Worm (Caenorhabditis elegans) whole organism, L1 larva: ENCODE measurements around the gene C29A12.1.

Source experiments
- C16A3.4 ChIP-seq: fragments of 150-350 bp; optimal IDR thresholded peaks from 2 replicates; lab custom pipeline; 2014; ENCODE audit warnings: missing biosample characterization, missing genetic modification characterization
- F16B12.6 ChIP-seq: fragments of 150-350 bp; optimal IDR thresholded peaks from 2 replicates; lab custom pipeline; 2014; ENCODE audit warnings: missing biosample characterization, missing genetic modification characterization
- Y116A8C.19 ChIP-seq: sonication (generic microtip); optimal IDR thresholded peaks from 2 replicates; lab custom pipeline; 2016; ENCODE audit warnings: missing compliant biosample characterization, missing genetic modification characterization, borderline replicate concordance
- aly-2 ChIP-seq: fragments of 150-350 bp; optimal IDR thresholded peaks from 2 replicates; lab custom pipeline; 2014; ENCODE audit warnings: missing biosample characterization, missing genetic modification characterization
- ama-1 ChIP-seq: fragments of 150-350 bp; optimal IDR thresholded peaks from 2 replicates; lab custom pipeline; 2014
- blmp-1 ChIP-seq: fragments of 150-350 bp; optimal IDR thresholded peaks from 2 replicates; lab custom pipeline; 2014; ENCODE audit warnings: missing biosample characterization, missing genetic modification characterization
- ceh-8 ChIP-seq: fragments of 200-800 bp; sonication (Bioruptor generic); optimal IDR thresholded peaks from 2 replicates; lab custom pipeline; 2018; ENCODE audit warnings: mild to moderate bottlenecking, missing genetic modification characterization, moderate library complexity, missing compliant biosample characterization
- ceh-90 ChIP-seq: sonication (generic microtip); optimal IDR thresholded peaks from 2 replicates; lab custom pipeline; 2016; ENCODE audit warnings: missing genetic modification characterization, missing compliant biosample characterization
- elt-2 ChIP-seq: sonication (generic microtip); optimal IDR thresholded peaks from 2 replicates; lab custom pipeline; 2016; ENCODE audit warnings: missing genetic modification characterization, mild to moderate bottlenecking, inconsistent platforms, missing compliant biosample characterization, missing genetic modification reagents
- ets-5 ChIP-seq: fragments of 200-800 bp; sonication (Bioruptor generic); IDR thresholded peaks from 2 replicates; pipeline ENCODE4 v1.3.6; 2022; ENCODE audit warnings: missing genetic modification characterization, missing compliant biosample characterization
- fkh-10 ChIP-seq: sonication (generic microtip); optimal IDR thresholded peaks from 2 replicates; lab custom pipeline; 2017; ENCODE audit warnings: missing biosample characterization, missing genetic modification reagents, missing genetic modification characterization
- fkh-4 ChIP-seq: sonication (generic microtip); optimal IDR thresholded peaks from 2 replicates; lab custom pipeline; 2016; ENCODE audit warnings: missing compliant biosample characterization, missing genetic modification characterization, borderline replicate concordance
- fos-1 ChIP-seq: fragments of 150-350 bp; optimal IDR thresholded peaks from 2 replicates; lab custom pipeline; 2014; ENCODE audit warnings: missing biosample characterization, missing genetic modification characterization
- grh-1 ChIP-seq: fragments of 200-800 bp; sonication (Bioruptor generic); IDR thresholded peaks from 2 replicates; pipeline ENCODE4 v1.3.6; 2022; ENCODE audit warnings: missing genetic modification reagents, missing genetic modification characterization, missing compliant biosample characterization
- isw-1 ChIP-seq: fragments of 200-800 bp; sonication (Bioruptor generic); IDR thresholded peaks from 2 replicates; pipeline ENCODE4 v1.3.6; 2022; ENCODE audit warnings: missing genetic modification characterization, missing compliant biosample characterization
- lin-14 ChIP-seq: fragments of 200-800 bp; sonication (Bioruptor generic); optimal IDR thresholded peaks from 2 replicates; lab custom pipeline; 2018; ENCODE audit warnings: mild to moderate bottlenecking, missing genetic modification characterization, moderate library complexity, missing compliant biosample characterization
- lsy-2 ChIP-seq, 2 experiments: fragments of 150-350 bp; optimal IDR thresholded peaks; 2 replicates each; lab custom pipeline; 2014; ENCODE audit warnings: missing biosample characterization in 2 of 2, missing genetic modification characterization in 2 of 2
- mdl-1 ChIP-seq, 2 experiments: fragments of 150-350 bp; optimal IDR thresholded peaks; 2 replicates each; lab custom pipeline; 2014 to 2017; ENCODE audit warnings: missing biosample characterization in 2 of 2, missing genetic modification characterization in 2 of 2, inconsistent platforms in 1 of 2
- mef-2 ChIP-seq: fragments of 150-350 bp; optimal IDR thresholded peaks from 2 replicates; lab custom pipeline; 2014; ENCODE audit warnings: missing biosample characterization, missing genetic modification characterization
- mep-1 ChIP-seq: fragments of 150-350 bp; optimal IDR thresholded peaks from 2 replicates; lab custom pipeline; 2014; ENCODE audit warnings: missing biosample characterization, missing genetic modification characterization
- nhr-20 ChIP-seq: sonication (generic microtip); optimal IDR thresholded peaks from 2 replicates; lab custom pipeline; 2016; ENCODE audit warnings: mild to moderate bottlenecking, missing genetic modification characterization, missing compliant biosample characterization
- nhr-90 ChIP-seq: sonication (generic microtip); optimal IDR thresholded peaks from 2 replicates; lab custom pipeline; 2016; ENCODE audit warnings: mild to moderate bottlenecking, missing genetic modification characterization, missing compliant biosample characterization; ENCODE audit not compliant: poor library complexity
- pag-3 ChIP-seq: sonication (generic microtip); optimal IDR thresholded peaks from 2 replicates; lab custom pipeline; 2017; ENCODE audit warnings: missing genetic modification characterization, mild to moderate bottlenecking, missing compliant biosample characterization, antibody characterized with exemption, borderline replicate concordance; ENCODE audit not compliant: insufficient read depth
- pax-3 ChIP-seq: fragments of 200-800 bp; sonication (Bioruptor generic); optimal IDR thresholded peaks from 2 replicates; lab custom pipeline; 2018; ENCODE audit warnings: mild to moderate bottlenecking, missing genetic modification characterization, moderate library complexity, missing compliant biosample characterization
- pqm-1 ChIP-seq: sonication (generic microtip); optimal IDR thresholded peaks from 3 replicates; lab custom pipeline; 2017; ENCODE audit warnings: missing biosample characterization, missing genetic modification characterization
- tbx-2 ChIP-seq: sonication (generic microtip); optimal IDR thresholded peaks from 2 replicates; lab custom pipeline; 2016; ENCODE audit warnings: missing genetic modification characterization, missing compliant biosample characterization
- tlp-1 ChIP-seq: fragments of 150-350 bp; optimal IDR thresholded peaks from 2 replicates; lab custom pipeline; 2014; ENCODE audit warnings: missing biosample characterization, missing genetic modification characterization
- zip-4 ChIP-seq: fragments of 200-800 bp; sonication (Bioruptor generic); optimal IDR thresholded peaks from 2 replicates; lab custom pipeline; 2018; ENCODE audit warnings: mild to moderate bottlenecking, missing genetic modification characterization, moderate library complexity, missing compliant biosample characterization

The C29A12.1 gene

DNA sequence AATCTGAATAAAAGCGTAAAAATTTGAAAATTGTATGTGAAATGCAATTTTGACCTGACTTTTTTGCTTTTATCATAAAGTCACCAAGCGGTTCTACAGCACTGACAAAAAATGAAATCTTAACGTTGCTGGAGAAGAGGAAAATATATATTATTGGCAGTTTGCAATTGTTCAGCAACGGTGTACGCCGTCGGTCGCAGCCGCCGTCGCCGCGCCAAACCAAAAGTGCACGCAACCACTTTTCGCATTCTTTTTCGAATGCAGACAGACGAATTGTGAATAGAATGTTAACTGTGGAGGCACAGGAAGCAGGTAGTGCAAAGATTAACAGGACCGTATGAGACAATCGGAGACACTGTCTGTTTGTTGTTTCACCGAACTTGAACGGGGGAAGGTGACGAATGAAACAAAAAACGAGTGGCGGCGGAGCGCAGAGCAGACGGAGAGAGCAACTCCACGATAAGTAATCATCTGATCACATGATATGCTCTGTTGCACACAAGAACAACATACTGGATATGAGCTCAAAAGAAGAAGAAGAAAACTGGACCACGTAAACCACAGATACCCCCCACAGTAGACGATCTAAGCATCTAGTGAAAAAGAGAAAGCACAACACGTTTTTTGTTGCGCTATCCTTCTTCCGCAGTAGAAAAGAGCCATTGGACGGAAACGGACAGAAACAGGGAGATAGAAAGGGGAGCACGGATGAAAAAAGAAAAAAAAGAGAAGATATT lies 43.8 kb upstream of the C29A12.1 start (continued):
- TF ChIP-seq elt-2 (tag; lab: Kevin White, UChicago), result no peak
- TF ChIP-seq blmp-1 (tag; lab: Kevin White, UChicago), result peak; percentile 29
- TF ChIP-seq zip-4, result no peak
- TF ChIP-seq fkh-4 (tag; lab: Kevin White, UChicago), result no peak
- peak; percentile 46 for TF ChIP-seq tbx-2
- TF ChIP-seq Y116A8C.19 (tag; lab: Kevin White, UChicago), result no peak
- no peak for TF ChIP-seq fos-1 (tag; lab: Kevin White, UChicago)

- TF ChIP-seq C16A3.4 (no peak), elt-2 (tag; lab: Kevin White, UChicago) (peak; percentile 63), nhr-20 (tag; lab: Kevin White, UChicago) (peak; percentile 24), lin-14 (GFP tag; lab: Kevin White, UChicago) (peak; percentile 6), pqm-1 (tag; lab: Kevin White, UChicago) (peak; percentile 10), aly-2 (tag; lab: Kevin White, UChicago) (no peak)
Observed at ce11 chrV:10855363-10855762, 42.1 kb upstream of the C29A12.1 start.

DNA sequence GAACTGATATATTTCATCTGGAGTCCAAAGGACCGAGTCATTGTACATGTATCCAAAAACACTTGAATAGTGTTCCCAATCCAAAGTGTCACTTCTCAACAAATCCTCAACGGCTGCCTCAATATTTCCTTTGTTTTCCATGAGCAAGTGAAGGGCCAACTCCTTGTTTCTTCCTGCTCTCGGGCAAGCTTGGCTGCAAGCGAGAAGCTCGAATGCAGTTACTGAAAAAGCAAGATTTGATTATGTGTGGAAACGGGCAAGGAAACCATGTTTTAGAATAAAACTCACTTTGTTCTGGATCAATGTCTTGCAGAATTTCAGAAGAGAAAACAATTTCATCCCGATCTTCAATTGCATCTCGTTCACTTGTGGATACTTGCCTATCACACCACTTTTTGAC lies 40.9 kb upstream of the C29A12.1 start:
- TF ChIP-seq mdl-1 (tag; optimal IDR thresholded peaks at IDR 0.05; lab: Kevin White, UChicago) (no peak), lsy-2 (tag; optimal IDR thresholded peaks at IDR 0.05; lab: Kevin White, UChicago) (no peak), lin-14 (GFP tag; lab: Kevin White, UChicago) (peak; percentile 12), tlp-1 (tag; lab: Kevin White, UChicago) (no peak), ceh-90 (tag; lab: Kevin White, UChicago) (no peak), Y116A8C.19 (tag; lab: Kevin White, UChicago) (no peak), fkh-10 (GFP tag; lab: Kevin White, UChicago) (peak; percentile 52), isw-1 (no peak)

ce11 chrV:10846893-10847292 lies 33.6 kb upstream of the C29A12.1 start, which contains the start of gene C29A12.6:
Gene C29A12.6 (plus strand): TSS chrV:10847193.
- TF ChIP-seq ama-1 (lab: Kevin White, UChicago), result no peak

DNA sequence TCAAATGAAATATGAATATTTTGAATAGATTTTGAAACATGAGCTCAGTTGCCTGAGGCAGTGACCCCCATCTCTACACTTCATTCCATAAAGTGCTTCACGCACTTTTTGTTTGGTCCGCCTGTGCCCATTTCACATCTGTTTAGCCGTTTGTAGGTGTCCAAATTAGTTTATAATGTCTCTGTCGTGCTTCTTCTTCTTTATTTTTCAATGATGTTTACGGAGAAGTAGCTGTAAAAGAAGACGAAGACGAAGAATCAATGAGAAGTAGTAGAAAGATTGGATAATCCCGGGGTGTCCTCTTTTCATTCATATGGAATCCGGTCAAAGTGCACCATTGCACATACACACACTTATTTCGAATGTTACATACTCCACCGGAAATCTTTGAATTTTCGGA lies 26.1 kb upstream of the C29A12.1 start:
- TF ChIP-seq F16B12.6 (tag; lab: Kevin White, UChicago) (no peak), lin-14 (GFP tag; lab: Kevin White, UChicago) (peak; percentile 8), pax-3 (tag; lab: Kevin White, UChicago) (no peak), nhr-90 (no peak), mep-1 (tag; lab: Kevin White, UChicago) (no peak), grh-1 (GFP tag; lab: Robert Waterston, UW) (no peak)
- TF ChIP-seq, all 84 proteins: peak for 1

DNA sequence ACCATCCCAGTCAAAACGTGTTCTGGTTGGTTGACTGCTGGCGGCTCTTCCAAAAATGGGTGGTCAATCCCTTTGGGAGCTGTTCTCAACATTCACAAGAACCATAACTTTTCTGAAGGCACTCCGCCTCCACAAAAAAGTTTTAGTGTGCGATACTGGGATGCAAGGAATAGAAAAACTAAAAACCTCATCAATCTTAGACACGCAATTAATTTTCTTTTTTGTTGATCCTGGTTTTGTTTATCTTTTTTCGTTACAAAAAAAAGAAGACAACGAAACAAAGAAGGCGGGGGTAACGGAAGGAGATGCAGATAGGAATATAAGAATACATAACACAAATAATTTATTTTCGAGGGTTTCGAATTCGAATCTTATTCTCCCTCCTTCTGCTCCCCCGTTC lies 24.9 kb upstream of the C29A12.1 start:
- TF ChIP-seq lin-14 (GFP tag; lab: Kevin White, UChicago), result peak; percentile 27
- no peak for TF ChIP-seq ets-5 (GFP tag; lab: Robert Waterston, UW)

DNA sequence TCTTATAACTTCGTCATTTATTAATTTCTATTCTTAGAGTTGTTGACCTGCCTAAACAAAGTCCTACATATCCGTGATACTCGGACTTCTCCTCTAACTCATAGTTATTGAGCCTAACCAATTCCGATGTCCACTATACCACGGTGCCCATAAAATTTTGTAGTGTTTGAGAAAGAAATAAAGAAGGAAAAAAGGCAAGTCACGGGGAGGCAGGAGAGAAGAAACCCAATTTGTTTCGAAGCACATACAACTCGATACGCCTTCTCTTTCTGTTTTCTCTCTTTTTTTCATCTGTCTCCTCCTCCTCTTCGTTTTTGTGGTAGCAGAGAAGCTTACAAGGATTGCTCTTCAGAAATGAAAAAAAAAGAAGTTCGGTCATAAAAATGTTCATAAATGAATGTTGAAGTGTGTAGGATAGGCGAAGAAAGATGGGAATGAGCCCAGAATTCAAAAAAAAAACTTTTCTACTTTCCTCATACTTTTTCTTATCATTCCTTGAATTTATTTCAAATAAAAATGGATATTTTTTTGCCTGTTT lies 21.5 kb upstream of the C29A12.1 start:
- TF ChIP-seq pag-3 (tag; lab: Kevin White, UChicago) (no peak), fkh-10 (GFP tag; lab: Kevin White, UChicago) (peak; percentile 15), tlp-1 (tag; lab: Kevin White, UChicago) (no peak), mef-2 (tag; lab: Kevin White, UChicago) (no peak), fos-1 (tag; lab: Kevin White, UChicago) (no peak), ceh-8 (GFP tag; lab: Kevin White, UChicago) (no peak), mep-1 (tag; lab: Kevin White, UChicago) (peak; percentile 8), lin-14 (GFP tag; lab: Kevin White, UChicago) (peak; percentile 62)
